Fruit fly (Drosophila melanogaster): ENCODE measurements around the gene ninaB.

DNA sequence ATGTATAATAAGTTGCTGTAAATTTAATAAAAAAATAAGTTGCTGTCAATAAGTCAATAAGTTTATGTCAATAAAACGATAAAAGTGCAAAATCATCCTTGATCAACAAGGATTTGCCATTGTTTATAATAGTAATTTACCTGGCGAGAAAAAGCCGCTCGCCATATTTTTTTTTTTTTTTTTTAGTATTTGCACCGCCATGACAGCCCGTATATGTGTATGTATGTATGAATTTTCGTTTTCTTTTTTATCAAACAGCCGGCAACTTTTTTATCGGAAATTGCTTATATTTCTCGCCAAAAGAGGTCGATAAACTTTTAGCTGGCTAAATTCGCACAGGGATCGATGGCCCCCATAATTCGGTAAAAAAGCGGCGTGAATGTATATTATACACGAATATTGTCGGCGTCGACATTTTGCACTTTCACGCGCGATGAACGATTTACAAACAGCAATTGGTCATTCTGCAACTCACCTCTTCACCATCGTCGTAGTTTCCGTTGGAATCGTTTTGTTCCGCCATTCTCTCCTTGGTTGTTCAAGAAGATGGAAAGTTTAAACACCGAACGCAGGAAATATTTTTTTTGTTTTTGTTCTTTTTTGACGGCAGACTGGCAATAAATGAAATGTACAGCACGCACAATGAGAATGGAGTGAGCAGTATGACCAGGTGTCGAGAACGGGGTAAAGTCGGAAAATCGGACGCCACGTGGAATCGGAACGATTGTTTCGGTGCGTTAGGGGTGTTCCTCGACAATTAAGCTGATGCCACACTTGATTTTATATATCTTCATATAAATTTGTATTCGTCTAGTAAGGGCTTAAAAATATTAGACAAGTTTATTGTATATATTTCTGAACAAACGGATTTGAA, 40.3 kb upstream of the ninaB start, which contains the start of gene Hrb87F:
- no peak for TF ChIP-seq pan (optimal IDR thresholded peaks at IDR 0.05)
- TF ChIP-seq psq (optimal IDR thresholded peaks at IDR 0.05), result no peak
- no peak for TF ChIP-seq usp (GFP tag; optimal IDR thresholded peaks at IDR 0.05)
- no peak for TF ChIP-seq CG8478 (optimal IDR thresholded peaks at IDR 0.05)
- no peak for TF ChIP-seq Dll (optimal IDR thresholded peaks at IDR 0.05)
- TF ChIP-seq EcR (GFP tag; optimal IDR thresholded peaks at IDR 0.05), result no peak

All from whole organism.